Worm (Caenorhabditis elegans): ENCODE results near the gene slc-25A18.2.

Gene slc-25A18.2

ce11 chrIV:7477697-7478096 is 2.9 kb downstream of the slc-25A18.2 start (continued):
- no peak for TF ChIP-seq bed-1 (GFP tag; IDR thresholded peaks at IDR 0.05)
- TF ChIP-seq unc-62 (GFP tag; optimal IDR thresholded peaks at IDR 0.05), result no peak
- TF ChIP-seq hmg-1.2 (GFP tag; IDR thresholded peaks at IDR 0.05), result peak; percentile 54
- no peak for TF ChIP-seq ztf-25 (GFP tag; IDR thresholded peaks at IDR 0.05)
- no peak for TF ChIP-seq F57A8.1 (GFP tag; optimal IDR thresholded peaks at IDR 0.05)
- no peak for TF ChIP-seq ceh-40 (GFP tag; IDR thresholded peaks at IDR 0.05)
- TF ChIP-seq rec-8 (tag; optimal IDR thresholded peaks at IDR 0.05), result no peak
- TF ChIP-seq tlf-1 (GFP tag; optimal IDR thresholded peaks at IDR 0.05), result peak; percentile 79
- peak; percentile 88 for TF ChIP-seq dox-1 (GFP tag; IDR thresholded peaks at IDR 0.05)
- no peak for TF ChIP-seq ceh-27 (GFP tag; optimal IDR thresholded peaks at IDR 0.05)
- peak; percentile 95 for TF ChIP-seq xnd-1 (tag; optimal IDR thresholded peaks at IDR 0.05)
- peak; percentile 56; the same call in 1 of the 2 replicates for TF ChIP-seq Y67H2A.10 (GFP tag; conservative IDR thresholded peaks at IDR 0.05)
- no peak for TF ChIP-seq mes-4 (tag; optimal IDR thresholded peaks at IDR 0.05)
- TF ChIP-seq rcor-1 (GFP tag; IDR thresholded peaks at IDR 0.05), result peak; percentile 80
- TF ChIP-seq Y56A3A.18 (GFP tag; IDR thresholded peaks at IDR 0.05), result no peak
- TF ChIP-seq madf-10 (tag; optimal IDR thresholded peaks at IDR 0.05), result no peak
- no peak for TF ChIP-seq nhr-90 (tag; optimal IDR thresholded peaks at IDR 0.05)
- no peak for TF ChIP-seq mxl-1 (tag; optimal IDR thresholded peaks at IDR 0.05)
- TF ChIP-seq mcd-1 (GFP tag; IDR thresholded peaks at IDR 0.05), result peak; percentile 54; the same call in 1 of the 2 replicates
- no peak for TF ChIP-seq B0261.1 (tag; optimal IDR thresholded peaks at IDR 0.05)
- TF ChIP-seq snpc-3.4 (tag; optimal IDR thresholded peaks at IDR 0.05), result peak; percentile 94
- no peak for TF ChIP-seq bed-2 (GFP tag; IDR thresholded peaks at IDR 0.05)
- TF ChIP-seq hlh-26 (GFP tag; conservative IDR thresholded peaks at IDR 0.05), result no peak
- TF ChIP-seq fkh-3 (tag; optimal IDR thresholded peaks at IDR 0.05), result no peak
- TF ChIP-seq F52B5.7 (tag; optimal IDR thresholded peaks at IDR 0.05), result no peak
- no peak for TF ChIP-seq cebp-1 (GFP tag; IDR thresholded peaks at IDR 0.05)
- TF ChIP-seq cebp-1 (tag; optimal IDR thresholded peaks at IDR 0.05), result no peak
- TF ChIP-seq ceh-91 (GFP tag; IDR thresholded peaks at IDR 0.05), result peak; percentile 92
- no peak for TF ChIP-seq F39B2.1 (GFP tag; IDR thresholded peaks at IDR 0.05)
- TF ChIP-seq F22D6.2 (tag; optimal IDR thresholded peaks at IDR 0.05), result no peak
- TF ChIP-seq tbx-9 (tag; optimal IDR thresholded peaks at IDR 0.05; ENCODE audit: borderline replicate concordance), result no peak
- no peak for TF ChIP-seq lin-40 (tag; optimal IDR thresholded peaks at IDR 0.05)
- no peak for TF ChIP-seq akir-1 (GFP tag; optimal IDR thresholded peaks at IDR 0.05)
- TF ChIP-seq F37B4.10 (GFP tag; IDR thresholded peaks at IDR 0.05), result no peak
- peak; percentile 99 for TF ChIP-seq efl-1 (GFP tag; optimal IDR thresholded peaks at IDR 0.05)
- no peak for TF ChIP-seq ztf-3 (GFP tag; optimal IDR thresholded peaks at IDR 0.05)
- peak; percentile 50 for TF ChIP-seq snpc-1.3 (tag; optimal IDR thresholded peaks at IDR 0.05; ENCODE audit: insufficient read depth)
- peak; percentile 89 for TF ChIP-seq madf-3 (GFP tag; IDR thresholded peaks at IDR 0.05)
- no peak for TF ChIP-seq T26A5.8 (tag; optimal IDR thresholded peaks at IDR 0.05)
- TF ChIP-seq nhr-80 (tag; optimal IDR thresholded peaks at IDR 0.05), result no peak
- TF ChIP-seq nfya-1 (tag; optimal IDR thresholded peaks at IDR 0.05; ENCODE audit: borderline replicate concordance, insufficient read depth), result no peak
- TF ChIP-seq F49E8.2 (tag; optimal IDR thresholded peaks at IDR 0.05; ENCODE audit: insufficient read depth), result peak; percentile 84
- TF ChIP-seq lsl-1 (GFP tag; optimal IDR thresholded peaks at IDR 0.05), result peak; percentile 98
- TF ChIP-seq snpc-1.1 (tag; optimal IDR thresholded peaks at IDR 0.05; ENCODE audit: insufficient read depth), result peak; percentile 72
- peak; percentile 69 for TF ChIP-seq tbp1 (GFP tag; optimal IDR thresholded peaks at IDR 0.05)
- no peak for TF ChIP-seq lsy-27 (tag; optimal IDR thresholded peaks at IDR 0.05; ENCODE audit: borderline replicate concordance, insufficient read depth)
- TF ChIP-seq unc-130 (GFP tag; optimal IDR thresholded peaks at IDR 0.05), result peak; percentile 79

All from whole organism, young adult.